Fruit fly (Drosophila melanogaster) whole organism, pupa: ENCODE results near the gene CG13314.
A peak's percentile ranks its signal among the peaks of the same experiment; 100 is the strongest.

Experiments used
- CG14655 ChIP-seq: fragments of 200-800 bp; sonication (Bioruptor generic); optimal IDR thresholded peaks from 3 replicates; lab custom pipeline; 2017; ENCODE audit warnings: mild to moderate bottlenecking, missing biosample characterization, missing genetic modification reagents, missing genetic modification characterization
- CG17806 ChIP-seq: fragments of 200-800 bp; sonication (Bioruptor generic); optimal IDR thresholded peaks from 2 replicates; lab custom pipeline; 2018; ENCODE audit warnings: missing biosample characterization, mild to moderate bottlenecking, missing genetic modification characterization, moderate library complexity
- CG8159 ChIP-seq: fragments of 200-800 bp; sonication (Bioruptor generic); optimal IDR thresholded peaks from 3 replicates; lab custom pipeline; 2018; ENCODE audit warnings: missing biosample characterization, mild to moderate bottlenecking, missing genetic modification characterization, moderate library complexity

DNA sequence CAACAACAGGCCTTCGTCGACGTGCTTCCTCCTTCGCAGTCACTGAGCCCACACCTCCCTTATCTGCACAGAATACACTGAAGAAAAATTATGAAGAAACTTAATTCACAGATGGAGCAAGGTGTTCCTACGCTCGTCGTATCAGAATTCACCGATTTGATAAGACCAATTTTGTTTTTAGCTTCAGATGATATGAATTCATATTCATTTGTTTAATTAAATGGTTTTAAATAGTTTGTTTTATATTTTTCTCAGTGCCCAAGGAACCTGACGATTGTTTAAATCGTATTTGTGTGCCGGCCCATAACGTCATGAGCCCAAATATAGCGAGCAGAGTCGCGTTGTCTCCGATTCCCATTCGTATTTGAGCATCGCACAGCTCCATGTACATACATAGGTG, 42.0 kb downstream of the CG13314 start:
- TF ChIP-seq CG17806 (tag; lab: Kevin White, UChicago) (no peak), CG14655 (GFP tag; lab: Kevin White, UChicago) (peak; percentile 39), CG8159 (tag; lab: Kevin White, UChicago) (no peak)
